Fruit fly (Drosophila melanogaster) whole organism, prepupa: ENCODE data around the gene Set8.
A peak's percentile ranks its signal among the peaks of the same experiment; 100 is the strongest.

Experiments
- CG10631 ChIP-seq: fragments of 200-800 bp; sonication (Bioruptor generic); optimal IDR thresholded peaks from 2 replicates; lab custom pipeline; 2016; ENCODE audit warnings: missing biosample characterization, missing genetic modification characterization
- CG10669 ChIP-seq: fragments of 200-800 bp; sonication (Bioruptor generic); optimal IDR thresholded peaks from 3 replicates; lab custom pipeline; 2018; ENCODE audit warnings: missing biosample characterization, mild to moderate bottlenecking, missing genetic modification characterization, moderate library complexity
- CG11762 ChIP-seq: fragments of 200-800 bp; sonication (Bioruptor generic); optimal IDR thresholded peaks from 3 replicates; lab custom pipeline; 2016; ENCODE audit warnings: missing biosample characterization, missing genetic modification characterization; ENCODE audit not compliant: insufficient read depth
- CG11902 ChIP-seq: fragments of 200-800 bp; sonication (Bioruptor generic); optimal IDR thresholded peaks from 3 replicates; lab custom pipeline; 2016; ENCODE audit warnings: missing biosample characterization, missing genetic modification characterization
- CG15336 ChIP-seq: fragments of 200-800 bp; sonication (Bioruptor generic); IDR thresholded peaks from 2 replicates; pipeline ENCODE4 v1.3.6; 2022; ENCODE audit warnings: missing biosample characterization, missing genetic modification characterization
- CG16779 ChIP-seq: fragments of 200-800 bp; sonication (Bioruptor generic); optimal IDR thresholded peaks from 3 replicates; lab custom pipeline; 2017; ENCODE audit warnings: missing biosample characterization, mild to moderate bottlenecking, missing genetic modification characterization
- CG3032 ChIP-seq: fragments of 200-800 bp; optimal IDR thresholded peaks from 2 replicates; lab custom pipeline; 2019; ENCODE audit warnings: missing biosample characterization, mild to moderate bottlenecking, missing genetic modification characterization, moderate library complexity
- CG31627 ChIP-seq: fragments of 200-800 bp; sonication (Bioruptor generic); optimal IDR thresholded peaks from 3 replicates; lab custom pipeline; 2016; ENCODE audit warnings: missing biosample characterization, missing genetic modification characterization
- CG32006 ChIP-seq: fragments of 200-800 bp; sonication (Bioruptor generic); optimal IDR thresholded peaks from 3 replicates; lab custom pipeline; 2017; ENCODE audit warnings: missing biosample characterization, mild to moderate bottlenecking, missing genetic modification characterization
- CG34406 ChIP-seq: fragments of 200-800 bp; sonication (Bioruptor generic); optimal IDR thresholded peaks from 3 replicates; lab custom pipeline; 2016; ENCODE audit warnings: missing biosample characterization, missing genetic modification characterization
- CG3919 ChIP-seq: fragments of 200-800 bp; sonication (Bioruptor generic); optimal IDR thresholded peaks from 3 replicates; lab custom pipeline; 2016; ENCODE audit warnings: missing biosample characterization, missing genetic modification characterization
- CG6163 ChIP-seq: fragments of 200-800 bp; sonication (Bioruptor generic); IDR thresholded peaks from 3 replicates; pipeline ENCODE4 v1.3.6; 2022; ENCODE audit warnings: missing biosample characterization, missing genetic modification characterization
- CG6276 ChIP-seq: fragments of 200-800 bp; sonication (Bioruptor generic); optimal IDR thresholded peaks from 2 replicates; lab custom pipeline; 2017; ENCODE audit warnings: missing biosample characterization, mild to moderate bottlenecking, missing genetic modification characterization
- CG6792 ChIP-seq: fragments of 200-800 bp; sonication (Bioruptor generic); optimal IDR thresholded peaks from 3 replicates; lab custom pipeline; 2016; ENCODE audit warnings: missing biosample characterization, missing genetic modification characterization
- CG6808 ChIP-seq: fragments of 200-800 bp; sonication (Bioruptor generic); optimal IDR thresholded peaks from 3 replicates; lab custom pipeline; 2017; ENCODE audit warnings: missing biosample characterization, missing genetic modification characterization, mild to moderate bottlenecking, moderate library complexity, missing genetic modification reagents
- CG6854 ChIP-seq: fragments of 200-800 bp; sonication (Bioruptor generic); optimal IDR thresholded peaks from 2 replicates; lab custom pipeline; 2017; ENCODE audit warnings: missing biosample characterization, mild to moderate bottlenecking, missing genetic modification characterization
- CG8119 ChIP-seq: fragments of 200-800 bp; sonication (Bioruptor generic); IDR thresholded peaks from 3 replicates; pipeline ENCODE4 v1.3.6; 2022; ENCODE audit warnings: missing biosample characterization, missing genetic modification characterization
- CG8319 ChIP-seq: fragments of 200-800 bp; sonication (Bioruptor generic); optimal IDR thresholded peaks from 3 replicates; lab custom pipeline; 2016; ENCODE audit warnings: missing biosample characterization, missing genetic modification characterization
- CG8632 ChIP-seq: fragments of 200-800 bp; sonication (Bioruptor generic); optimal IDR thresholded peaks from 3 replicates; lab custom pipeline; 2016; ENCODE audit warnings: missing biosample characterization, missing genetic modification characterization
- CG9139 ChIP-seq: fragments of 200-800 bp; sonication (Bioruptor generic); optimal IDR thresholded peaks from 3 replicates; lab custom pipeline; 2017; ENCODE audit warnings: missing biosample characterization, mild to moderate bottlenecking, missing genetic modification characterization
- Eip78C ChIP-seq: fragments of 200-800 bp; sonication (Bioruptor generic); peaks from one replicate; lab custom pipeline; 2016; ENCODE audit warnings: missing biosample characterization, missing genetic modification characterization
- Ets96B ChIP-seq: fragments of 200-800 bp; optimal IDR thresholded peaks from 2 replicates; lab custom pipeline; 2019; ENCODE audit warnings: missing biosample characterization, mild to moderate bottlenecking, missing genetic modification characterization, moderate library complexity
- Hr39 ChIP-seq: fragments of 200-800 bp; sonication (Bioruptor generic); optimal IDR thresholded peaks from 2 replicates; lab custom pipeline; 2016; ENCODE audit warnings: missing biosample characterization, missing genetic modification characterization
- Hr4 ChIP-seq: fragments of 200-800 bp; sonication (Bioruptor generic); optimal IDR thresholded peaks from 3 replicates; lab custom pipeline; 2016; ENCODE audit warnings: missing biosample characterization, missing genetic modification characterization
- Lpt ChIP-seq: fragments of 200-800 bp; sonication (Bioruptor generic); optimal IDR thresholded peaks from 3 replicates; lab custom pipeline; 2016; ENCODE audit warnings: missing biosample characterization, missing genetic modification characterization
- Met ChIP-seq: fragments of 200-800 bp; sonication (Bioruptor generic); optimal IDR thresholded peaks from 3 replicates; lab custom pipeline; 2016; ENCODE audit warnings: missing biosample characterization, missing genetic modification characterization
- OdsH ChIP-seq: fragments of 200-800 bp; sonication (Bioruptor generic); optimal IDR thresholded peaks from 3 replicates; lab custom pipeline; 2016; ENCODE audit warnings: missing biosample characterization, missing genetic modification characterization
- Smox ChIP-seq: fragments of 200-800 bp; sonication (Bioruptor generic); optimal IDR thresholded peaks from 3 replicates; lab custom pipeline; 2016; ENCODE audit warnings: missing biosample characterization, missing genetic modification characterization
- Sox15 ChIP-seq: fragments of 200-800 bp; sonication (Bioruptor generic); optimal IDR thresholded peaks from 3 replicates; lab custom pipeline; 2016; ENCODE audit warnings: missing biosample characterization, missing genetic modification characterization
- acj6 ChIP-seq: fragments of 200-800 bp; sonication (Bioruptor generic); optimal IDR thresholded peaks from 3 replicates; lab custom pipeline; 2016; ENCODE audit warnings: missing biosample characterization, missing genetic modification characterization
- dac ChIP-seq: fragments of 200-800 bp; sonication (Bioruptor generic); optimal IDR thresholded peaks from 2 replicates; lab custom pipeline; 2017; ENCODE audit warnings: missing biosample characterization, mild to moderate bottlenecking, missing genetic modification characterization
- dsx ChIP-seq: fragments of 200-800 bp; optimal IDR thresholded peaks from 3 replicates; lab custom pipeline; 2019; ENCODE audit warnings: missing biosample characterization, mild to moderate bottlenecking, missing genetic modification characterization, moderate library complexity; ENCODE audit not compliant: poor library complexity, severe bottlenecking
- eg ChIP-seq: fragments of 200-800 bp; sonication (Bioruptor generic); IDR thresholded peaks from 3 replicates; pipeline ENCODE4 v1.3.6; 2022; ENCODE audit warnings: missing biosample characterization, missing genetic modification characterization
- esn ChIP-seq: fragments of 200-800 bp; sonication (Bioruptor generic); optimal IDR thresholded peaks from 2 replicates; lab custom pipeline; 2016; ENCODE audit warnings: missing biosample characterization, mild to moderate bottlenecking, missing genetic modification characterization, moderate library complexity
- fd59A ChIP-seq: fragments of 200-800 bp; sonication (Bioruptor generic); optimal IDR thresholded peaks from 2 replicates; lab custom pipeline; 2017; ENCODE audit warnings: missing biosample characterization, mild to moderate bottlenecking, missing genetic modification characterization, missing genetic modification reagents
- fd85E ChIP-seq: fragments of 200-800 bp; sonication (Bioruptor generic); optimal IDR thresholded peaks from 3 replicates; lab custom pipeline; 2016; ENCODE audit warnings: missing biosample characterization, missing genetic modification characterization
- fkh ChIP-seq: fragments of 200-800 bp; sonication (Bioruptor generic); optimal IDR thresholded peaks from 3 replicates; lab custom pipeline; 2017; ENCODE audit warnings: missing biosample characterization, mild to moderate bottlenecking, missing genetic modification characterization, moderate library complexity
- pdm3 ChIP-seq: fragments of 200-800 bp; sonication (Bioruptor generic); optimal IDR thresholded peaks from 3 replicates; lab custom pipeline; 2016; ENCODE audit warnings: missing biosample characterization, missing genetic modification characterization
- ss ChIP-seq, 2 experiments: fragments of 200-800 bp; sonication (Bioruptor generic); optimal IDR thresholded peaks; 2 replicates in 1 of 2; 3 replicates in 1 of 2; lab custom pipeline; 2017 to 2018; ENCODE audit warnings: mild to moderate bottlenecking in 2 of 2, missing biosample characterization in 2 of 2, missing genetic modification characterization in 2 of 2, moderate library complexity in 1 of 2
- svp ChIP-seq: fragments of 200-800 bp; sonication (Bioruptor generic); peaks from one replicate; lab custom pipeline; 2016; ENCODE audit warnings: missing biosample characterization, missing genetic modification characterization
- topi ChIP-seq: fragments of 200-800 bp; sonication (Bioruptor generic); optimal IDR thresholded peaks from 3 replicates; lab custom pipeline; 2016; ENCODE audit warnings: missing biosample characterization, missing genetic modification characterization

Gene Set8

DNA sequence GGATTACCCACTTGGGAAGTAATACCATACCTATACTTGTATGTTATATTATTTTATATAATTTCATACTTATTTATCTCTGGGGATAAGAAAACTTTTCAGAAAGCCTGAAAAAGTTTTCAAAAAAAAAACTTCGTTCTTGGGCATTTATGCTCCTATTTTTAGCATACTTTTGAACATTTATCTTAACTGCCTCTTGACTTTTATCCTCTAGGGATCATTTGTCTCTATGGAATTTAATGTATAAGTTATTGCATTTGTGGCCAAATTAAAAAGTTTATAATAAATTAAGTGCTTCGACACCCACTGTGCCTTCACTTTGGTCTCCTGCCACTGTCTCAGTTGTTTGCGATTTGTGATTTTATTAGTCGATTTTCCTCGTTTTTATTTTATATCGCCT is 35.5 kb upstream of the Set8 start (continued):
- no peak for TF ChIP-seq CG6854 (GFP tag; lab: Kevin White, UChicago)
- no peak for TF ChIP-seq CG6808 (GFP tag; lab: Kevin White, UChicago)
- peak; percentile 22 for TF ChIP-seq CG11762 (GFP tag; lab: Kevin White, UChicago)
- TF ChIP-seq fd59A (GFP tag; lab: Kevin White, UChicago), result no peak
- no peak for TF ChIP-seq CG6163 (GFP tag; lab: Robert Waterston, UW)
- peak; percentile 8 for TF ChIP-seq Smox (GFP tag; lab: Kevin White, UChicago)
- peak; percentile 70 for TF ChIP-seq svp (GFP tag; lab: Kevin White, UChicago)
- TF ChIP-seq pdm3 (GFP tag; lab: Kevin White, UChicago), result peak; percentile 52
- TF ChIP-seq CG3032 (tag; lab: Kevin White, UChicago), result peak; percentile 20
- no peak for TF ChIP-seq CG10669 (GFP tag; lab: Kevin White, UChicago)
- peak; percentile 8 for TF ChIP-seq Ets96B (tag; lab: Kevin White, UChicago)
- TF ChIP-seq CG8632 (GFP tag; lab: Kevin White, UChicago), result no peak
- peak; percentile 16 for TF ChIP-seq Hr39 (GFP tag; lab: Kevin White, UChicago)
- TF ChIP-seq OdsH, result peak; percentile 71
- TF ChIP-seq ss (GFP tag; optimal IDR thresholded peaks at IDR 0.05; lab: Kevin White, UChicago), result no peak
- TF ChIP-seq CG16779 (tag; lab: Kevin White, UChicago), result peak; percentile 23
- TF ChIP-seq CG8119, result peak; percentile 80
- TF ChIP-seq CG31627, result peak; percentile 15
- peak; percentile 49 for TF ChIP-seq CG3919 (GFP tag; lab: Kevin White, UChicago)
- peak; percentile 81 for TF ChIP-seq Hr4 (GFP tag; lab: Kevin White, UChicago)
- no peak for TF ChIP-seq CG11902
- peak; percentile 63 for TF ChIP-seq acj6
- no peak for TF ChIP-seq dsx (GFP tag; lab: Kevin White, UChicago)
- no peak for TF ChIP-seq Sox15 (GFP tag; lab: Kevin White, UChicago)
- TF ChIP-seq CG6792 (GFP tag; lab: Kevin White, UChicago), result no peak

dm6 chr3R:14282215-14283041 is 33.4 kb upstream of the Set8 start:
- TF ChIP-seq Eip78C (GFP tag; lab: Kevin White, UChicago) (peak; percentile 67), fkh (GFP tag; lab: Kevin White, UChicago) (no peak), CG6163 (GFP tag; lab: Robert Waterston, UW) (0 out of 3 replicates have a peak, but pooled peaks have one; percentile 9), CG9139 (no peak), Sox15 (GFP tag; lab: Kevin White, UChicago) (no peak), CG3919 (GFP tag; lab: Kevin White, UChicago) (no peak), CG8319 (GFP tag; lab: Kevin White, UChicago) (no peak), topi (no peak), eg (GFP tag; lab: Robert Waterston, UW) (peak; percentile 23; the same call in 2 of the 3 replicates), Met (GFP tag; lab: Kevin White, UChicago) (no peak), CG8119 (peak; percentile 31; the same call in 2 of the 3 replicates), Hr4 (GFP tag; lab: Kevin White, UChicago) (peak; percentile 1), OdsH (peak; percentile 22), CG32006 (GFP tag; lab: Kevin White, UChicago) (peak; percentile 4), CG3032 (tag; lab: Kevin White, UChicago) (no peak), CG10669 (GFP tag; lab: Kevin White, UChicago) (no peak), dsx (GFP tag; lab: Kevin White, UChicago) (peak; percentile 18), CG15336 (GFP tag; lab: Robert Waterston, UW) (peak; percentile 52; the same call in 1 of the 2 replicates)
- TF ChIP-seq, all 60 proteins: peak for 9

- TF ChIP-seq CG10631 (GFP tag; lab: Kevin White, UChicago) (peak; percentile 71), fd85E (GFP tag; lab: Kevin White, UChicago) (no peak), CG6276 (peak; percentile 79), Lpt (GFP tag; lab: Kevin White, UChicago) (no peak), svp (GFP tag; lab: Kevin White, UChicago) (peak; percentile 84), CG3032 (tag; lab: Kevin White, UChicago) (peak; percentile 41), Met (GFP tag; lab: Kevin White, UChicago) (peak; percentile 84), CG8119 (no peak), Ets96B (tag; lab: Kevin White, UChicago) (peak; percentile 35), CG6163 (GFP tag; lab: Robert Waterston, UW) (no peak), dac (GFP tag; lab: Kevin White, UChicago) (peak; percentile 66), Hr4 (GFP tag; lab: Kevin White, UChicago) (peak; percentile 90), CG11762 (GFP tag; lab: Kevin White, UChicago) (peak; percentile 67), CG16779 (tag; lab: Kevin White, UChicago) (no peak), topi (peak; percentile 84), CG6808 (GFP tag; lab: Kevin White, UChicago) (no peak), CG8319 (GFP tag; lab: Kevin White, UChicago) (peak; percentile 45), CG34406 (GFP tag; lab: Kevin White, UChicago) (peak; percentile 77), esn (peak; percentile 87), CG11902 (peak; percentile 37), dsx (GFP tag; lab: Kevin White, UChicago) (no peak)
Observed at dm6 chr3R:14283042-14283626, 32.7 kb upstream of the Set8 start.
